Worm (Caenorhabditis elegans): ENCODE measurements around the gene gut-2.

Gene gut-2

ce11 chrV:13488297-13488803 lies 9.1 kb upstream of the gut-2 start:
- TF ChIP-seq madf-2 (tag; optimal IDR thresholded peaks at IDR 0.05) = no peak
- TF ChIP-seq ztf-16 (tag; optimal IDR thresholded peaks at IDR 0.05) = no peak
- no peak for TF ChIP-seq C08G9.2 (tag; optimal IDR thresholded peaks at IDR 0.05)
- TF ChIP-seq sox-4 (tag; optimal IDR thresholded peaks at IDR 0.05) = no peak
- no peak for TF ChIP-seq lim-6 (tag; optimal IDR thresholded peaks at IDR 0.05)
- no peak for TF ChIP-seq hlh-30 (tag; optimal IDR thresholded peaks at IDR 0.05; ENCODE audit: insufficient read depth)
- TF ChIP-seq hlh-15 (tag; optimal IDR thresholded peaks at IDR 0.05) = no peak
- no peak for TF ChIP-seq unc-55 (GFP tag; optimal IDR thresholded peaks at IDR 0.05)
- TF ChIP-seq hlh-13 (GFP tag; optimal IDR thresholded peaks at IDR 0.05) = no peak
- TF ChIP-seq tbx-7 (tag; optimal IDR thresholded peaks at IDR 0.05) = no peak
- no peak for TF ChIP-seq gmeb-2 (tag; optimal IDR thresholded peaks at IDR 0.05)
- no peak for TF ChIP-seq ceh-24 (tag; optimal IDR thresholded peaks at IDR 0.05)
- TF ChIP-seq ceh-14 (tag; optimal IDR thresholded peaks at IDR 0.05) = no peak
- no peak for TF ChIP-seq ceh-19 (GFP tag; optimal IDR thresholded peaks at IDR 0.05)
- TF ChIP-seq pha-2 (tag; optimal IDR thresholded peaks at IDR 0.05) = no peak
- no peak for TF ChIP-seq tbx-2 (tag; optimal IDR thresholded peaks at IDR 0.05)
- TF ChIP-seq ceh-22 (tag; optimal IDR thresholded peaks at IDR 0.05) = no peak
- no peak for TF ChIP-seq ceh-34 (tag; optimal IDR thresholded peaks at IDR 0.05)
- TF ChIP-seq nhr-232 (tag; optimal IDR thresholded peaks at IDR 0.05) = no peak

- TF ChIP-seq ahr-1 (tag; optimal IDR thresholded peaks at IDR 0.05) (no peak), pha-2 (tag; optimal IDR thresholded peaks at IDR 0.05) (no peak), elt-4 (tag; optimal IDR thresholded peaks at IDR 0.05) (no peak), lin-11 (tag; optimal IDR thresholded peaks at IDR 0.05) (no peak), ztf-16 (tag; optimal IDR thresholded peaks at IDR 0.05) (no peak), fax-1 (tag; optimal IDR thresholded peaks at IDR 0.05) (no peak), hlh-30 (tag; optimal IDR thresholded peaks at IDR 0.05; ENCODE audit: insufficient read depth) (no peak), nhr-232 (tag; optimal IDR thresholded peaks at IDR 0.05) (no peak), ceh-24 (tag; optimal IDR thresholded peaks at IDR 0.05) (no peak), nhr-11 (tag; optimal IDR thresholded peaks at IDR 0.05) (no peak)
These were observed 7.7 kb upstream of the gut-2 start, which contains the start of gene T10G3.3 for ce11 chrV:13489830-13490229. Gene T10G3.3, minus strand, starts transcription at chrV:13490199.

- TF ChIP-seq dmd-4 (tag; optimal IDR thresholded peaks at IDR 0.05; ENCODE audit: borderline replicate concordance) (no peak), ceh-31 (tag; optimal IDR thresholded peaks at IDR 0.05) (no peak), pqm-1 (tag; optimal IDR thresholded peaks at IDR 0.05) (no peak), elt-4 (tag; optimal IDR thresholded peaks at IDR 0.05) (no peak), ceh-48 (tag; optimal IDR thresholded peaks at IDR 0.05) (no peak), sox-4 (tag; optimal IDR thresholded peaks at IDR 0.05) (no peak), eyg-1 (tag; optimal IDR thresholded peaks at IDR 0.05) (no peak), pat-9 (tag; optimal IDR thresholded peaks at IDR 0.05) (no peak), ahr-1 (tag; optimal IDR thresholded peaks at IDR 0.05) (no peak), ref-2 (tag; optimal IDR thresholded peaks at IDR 0.05) (no peak)
These were observed 1.7 kb downstream of the gut-2 start for ce11 chrV:13499227-13499626.

- TF ChIP-seq fax-1 (tag; optimal IDR thresholded peaks at IDR 0.05) (no peak), eyg-1 (tag; optimal IDR thresholded peaks at IDR 0.05) (no peak), che-1 (tag; optimal IDR thresholded peaks at IDR 0.05) (no peak), nfya-1 (tag; optimal IDR thresholded peaks at IDR 0.05) (no peak), elt-2 (tag; optimal IDR thresholded peaks at IDR 0.05) (no peak), pros-1 (tag; optimal IDR thresholded peaks at IDR 0.05) (no peak), sdc-2 (tag; optimal IDR thresholded peaks at IDR 0.05) (no peak), pag-3 (tag; optimal IDR thresholded peaks at IDR 0.05; ENCODE audit: borderline replicate concordance) (no peak)
These were observed 8.8 kb downstream of the gut-2 start, which contains the start of gene R11G10.4 for ce11 chrV:13506321-13506720. Gene R11G10.4, plus strand, starts transcription at chrV:13506621.

Data from whole organism, late embryonic.